Worm (Caenorhabditis elegans) whole organism, L1 larva: Measurements from ENCODE around the gene rfk-1.

ENCODE experiments used
- C04F5.9 ChIP-seq: sonication (generic microtip); optimal IDR thresholded peaks from 2 replicates; lab custom pipeline; 2016; ENCODE audit warnings: missing genetic modification characterization, missing compliant biosample characterization
- C16A3.4 ChIP-seq: fragments of 150-350 bp; optimal IDR thresholded peaks from 2 replicates; lab custom pipeline; 2014; ENCODE audit warnings: missing biosample characterization, missing genetic modification characterization
- alr-1 ChIP-seq: fragments of 200-800 bp; sonication (Bioruptor generic); optimal IDR thresholded peaks from 2 replicates; lab custom pipeline; 2018; ENCODE audit warnings: borderline replicate concordance, mild to moderate bottlenecking, missing genetic modification characterization, missing compliant biosample characterization
- ama-1 ChIP-seq: fragments of 150-350 bp; optimal IDR thresholded peaks from 2 replicates; lab custom pipeline; 2014
- ceh-88 ChIP-seq: fragments of 200-800 bp; sonication (Bioruptor generic); IDR thresholded peaks from 2 replicates; pipeline ENCODE4 v1.3.6; 2022; ENCODE audit warnings: missing genetic modification characterization, missing compliant biosample characterization
- elt-2 ChIP-seq: sonication (generic microtip); optimal IDR thresholded peaks from 2 replicates; lab custom pipeline; 2016; ENCODE audit warnings: missing genetic modification characterization, mild to moderate bottlenecking, inconsistent platforms, missing compliant biosample characterization, missing genetic modification reagents
- fos-1 ChIP-seq: fragments of 150-350 bp; optimal IDR thresholded peaks from 2 replicates; lab custom pipeline; 2014; ENCODE audit warnings: missing biosample characterization, missing genetic modification characterization
- lsy-2 ChIP-seq, 2 experiments: fragments of 150-350 bp; optimal IDR thresholded peaks; 2 replicates each; lab custom pipeline; 2014; ENCODE audit warnings: missing biosample characterization in 2 of 2, missing genetic modification characterization in 2 of 2
- nhr-237 ChIP-seq: fragments of 150-350 bp; optimal IDR thresholded peaks from 2 replicates; lab custom pipeline; 2014; ENCODE audit warnings: missing biosample characterization, missing genetic modification characterization
- nhr-47 ChIP-seq: sonication (generic microtip); optimal IDR thresholded peaks from 2 replicates; lab custom pipeline; 2016; ENCODE audit warnings: mild to moderate bottlenecking, missing genetic modification characterization, moderate library complexity, missing compliant biosample characterization
- nhr-77 ChIP-seq: fragments of 150-350 bp; optimal IDR thresholded peaks from 2 replicates; lab custom pipeline; 2014; ENCODE audit warnings: missing biosample characterization, missing genetic modification characterization
- pqm-1 ChIP-seq: sonication (generic microtip); optimal IDR thresholded peaks from 3 replicates; lab custom pipeline; 2017; ENCODE audit warnings: missing biosample characterization, missing genetic modification characterization
- sup-37 ChIP-seq: fragments of 200-800 bp; sonication (Bioruptor generic); optimal IDR thresholded peaks from 2 replicates; lab custom pipeline; 2018; ENCODE audit warnings: mild to moderate bottlenecking, missing genetic modification characterization, missing compliant biosample characterization

DNA sequence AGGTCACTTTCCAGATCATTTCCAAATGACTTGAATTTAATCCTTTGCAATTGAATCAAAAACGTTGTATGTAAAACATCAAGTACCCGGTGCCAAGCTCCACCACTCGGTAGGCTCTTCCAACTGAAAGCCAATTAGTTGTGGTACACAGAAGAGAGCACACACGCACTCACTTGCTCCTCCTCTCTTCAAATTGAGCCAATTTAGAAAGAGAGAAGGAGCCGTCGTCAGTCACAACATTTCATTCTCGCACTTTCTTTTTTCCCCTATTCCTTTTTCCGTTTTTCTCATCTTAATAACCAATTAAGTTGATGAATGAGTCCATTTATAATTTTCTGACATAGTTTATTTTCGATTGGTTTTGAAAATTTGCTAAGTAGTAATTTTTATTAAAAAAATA, 11.0 kb downstream of the rfk-1 start:
- TF ChIP-seq C04F5.9 (no peak), elt-2 (tag; lab: Kevin White, UChicago) (no peak), nhr-237 (tag; lab: Kevin White, UChicago) (no peak), nhr-77 (tag; lab: Kevin White, UChicago) (no peak), ceh-88 (GFP tag; lab: Robert Waterston, UW) (no peak), fos-1 (tag; lab: Kevin White, UChicago) (no peak), pqm-1 (tag; lab: Kevin White, UChicago) (no peak), ama-1 (lab: Kevin White, UChicago) (no peak), lsy-2 (tag; optimal IDR thresholded peaks at IDR 0.05; lab: Kevin White, UChicago) (peak in 1 of 2 experiments; percentile 19), alr-1 (tag; lab: Kevin White, UChicago) (no peak), C16A3.4 (no peak), sup-37 (no peak), nhr-47 (tag; lab: Kevin White, UChicago) (peak; percentile 34)
